Fruit fly (Drosophila melanogaster) whole organism, embryonic: ENCODE results near the gene CG33332.

ENCODE experiments used
- CG10321 ChIP-seq: fragments of 200-800 bp; sonication (Bioruptor generic); IDR thresholded peaks from 2 replicates; pipeline ENCODE4 v1.3.6; 2022; ENCODE audit warnings: missing biosample characterization, missing genetic modification characterization
- CG11456 ChIP-seq: fragments of 200-800 bp; sonication (Bioruptor generic); IDR thresholded peaks from 3 replicates; pipeline ENCODE4 v1.3.6; 2022; ENCODE audit warnings: missing biosample characterization, missing genetic modification characterization
- CG13123 ChIP-seq: fragments of 200-800 bp; sonication (Bioruptor generic); optimal IDR thresholded peaks from 2 replicates; lab custom pipeline; 2016; ENCODE audit warnings: missing biosample characterization, missing genetic modification characterization
- CG1647 ChIP-seq: fragments of 200-800 bp; sonication (Bioruptor generic); optimal IDR thresholded peaks from 3 replicates; lab custom pipeline; 2016; ENCODE audit warnings: missing biosample characterization, missing genetic modification characterization
- CG17186 ChIP-seq: fragments of 200-800 bp; sonication (Bioruptor generic); optimal IDR thresholded peaks from 3 replicates; lab custom pipeline; 2017; ENCODE audit warnings: missing biosample characterization, missing genetic modification reagents, missing genetic modification characterization
- CG17612 ChIP-seq: fragments of 200-800 bp; sonication (Bioruptor generic); IDR thresholded peaks from 2 replicates; pipeline ENCODE4 v1.3.6; 2022; ENCODE audit warnings: missing biosample characterization, missing genetic modification characterization
- CG17802 ChIP-seq: fragments of 200-800 bp; sonication (Bioruptor generic); optimal IDR thresholded peaks from 2 replicates; lab custom pipeline; 2018; ENCODE audit warnings: missing biosample characterization, mild to moderate bottlenecking, missing genetic modification characterization, moderate library complexity
- CG3995 ChIP-seq: fragments of 200-800 bp; sonication (Bioruptor generic); optimal IDR thresholded peaks from 3 replicates; lab custom pipeline; 2016; ENCODE audit warnings: missing biosample characterization, missing genetic modification characterization
- CG42726 ChIP-seq: fragments of 200-800 bp; sonication (Bioruptor generic); IDR thresholded peaks from 2 replicates; pipeline ENCODE4 v1.3.6; 2022; ENCODE audit warnings: missing biosample characterization, missing genetic modification characterization; ENCODE audit not compliant: partially characterized antibody
- CG6813 ChIP-seq: fragments of 200-800 bp; sonication (Bioruptor generic); optimal IDR thresholded peaks from 2 replicates; lab custom pipeline; 2017; ENCODE audit warnings: missing biosample characterization, missing genetic modification characterization, mild to moderate bottlenecking, moderate library complexity, missing genetic modification reagents
- CG7987 ChIP-seq: fragments of 200-800 bp; sonication (Bioruptor generic); optimal IDR thresholded peaks from 2 replicates; lab custom pipeline; 2018; ENCODE audit warnings: missing biosample characterization, mild to moderate bottlenecking, missing genetic modification characterization, moderate library complexity
- CG8388 ChIP-seq: fragments of 200-800 bp; sonication (Bioruptor generic); optimal IDR thresholded peaks from 2 replicates; lab custom pipeline; 2019; ENCODE audit warnings: missing biosample characterization, mild to moderate bottlenecking, missing genetic modification characterization, moderate library complexity
- CG8924 ChIP-seq: fragments of 200-800 bp; optimal IDR thresholded peaks from 3 replicates; lab custom pipeline; 2019; ENCODE audit warnings: missing biosample characterization, mild to moderate bottlenecking, missing genetic modification characterization, moderate library complexity
- CG9437 ChIP-seq: fragments of 200-800 bp; sonication (Bioruptor generic); optimal IDR thresholded peaks from 2 replicates; lab custom pipeline; 2018; ENCODE audit warnings: missing biosample characterization, mild to moderate bottlenecking, missing genetic modification characterization
- Dp ChIP-seq: fragments of 200-800 bp; sonication (Bioruptor generic); optimal IDR thresholded peaks from 2 replicates; lab custom pipeline; 2018; ENCODE audit warnings: missing biosample characterization, mild to moderate bottlenecking, missing genetic modification characterization, moderate library complexity
- E2f1 ChIP-seq: fragments of 200-800 bp; sonication (Bioruptor generic); IDR thresholded peaks from 2 replicates; pipeline ENCODE4 v1.3.6; 2022; ENCODE audit warnings: missing biosample characterization, missing genetic modification characterization
- Elba2 ChIP-seq: fragments of 200-800 bp; sonication (Bioruptor generic); optimal IDR thresholded peaks from 3 replicates; lab custom pipeline; 2016; ENCODE audit warnings: missing biosample characterization, missing genetic modification characterization
- Fer2 ChIP-seq: fragments of 200-800 bp; sonication (Bioruptor generic); optimal IDR thresholded peaks from 2 replicates; lab custom pipeline; 2018; ENCODE audit warnings: missing biosample characterization, mild to moderate bottlenecking, missing genetic modification characterization, moderate library complexity
- HLHmδ ChIP-seq: fragments of 200-800 bp; sonication (Bioruptor generic); optimal IDR thresholded peaks from 2 replicates; lab custom pipeline; 2018; ENCODE audit warnings: missing biosample characterization, mild to moderate bottlenecking, missing genetic modification characterization, moderate library complexity
- Hr51 ChIP-seq, 2 experiments: fragments of 200-800 bp; sonication (Bioruptor generic); optimal IDR thresholded peaks; 2 replicates in 1 of 2; 3 replicates in 1 of 2; lab custom pipeline; 2016 to 2018; ENCODE audit warnings: missing biosample characterization in 2 of 2, missing genetic modification characterization in 2 of 2, mild to moderate bottlenecking in 1 of 2, moderate library complexity in 1 of 2
- NC2α ChIP-seq: fragments of 200-800 bp; sonication (Bioruptor generic); optimal IDR thresholded peaks from 2 replicates; lab custom pipeline; 2016; ENCODE audit warnings: missing biosample characterization, missing genetic modification characterization
- Optix ChIP-seq: fragments of 200-800 bp; sonication (Bioruptor generic); IDR thresholded peaks from 3 replicates; pipeline ENCODE4 v1.3.6; 2022; ENCODE audit warnings: missing biosample characterization, missing genetic modification characterization
- Ravus ChIP-seq: fragments of 200-800 bp; sonication (Bioruptor generic); IDR thresholded peaks from 2 replicates; pipeline ENCODE4 v1.3.6; 2022; ENCODE audit warnings: missing biosample characterization, missing genetic modification characterization
- Sox100B ChIP-seq: fragments of 200-800 bp; sonication (Bioruptor generic); optimal IDR thresholded peaks from 3 replicates; lab custom pipeline; 2018; ENCODE audit warnings: missing biosample characterization, mild to moderate bottlenecking, missing genetic modification characterization
- Ssrp ChIP-seq: fragments of 200-800 bp; sonication (Bioruptor generic); optimal IDR thresholded peaks from 2 replicates; lab custom pipeline; 2018; ENCODE audit warnings: missing biosample characterization, mild to moderate bottlenecking, missing genetic modification characterization, moderate library complexity
- ara ChIP-seq: fragments of 200-800 bp; sonication (Bioruptor generic); IDR thresholded peaks from 2 replicates; pipeline ENCODE4 v1.3.6; 2022; ENCODE audit warnings: missing biosample characterization, missing genetic modification characterization
- caup ChIP-seq: fragments of 200-800 bp; sonication (Bioruptor generic); optimal IDR thresholded peaks from 3 replicates; lab custom pipeline; 2017; ENCODE audit warnings: missing biosample characterization, mild to moderate bottlenecking, missing genetic modification characterization, moderate library complexity; ENCODE audit not compliant: severe bottlenecking
- cwo ChIP-seq: fragments of 200-800 bp; sonication (Bioruptor generic); optimal IDR thresholded peaks from 3 replicates; lab custom pipeline; 2017; ENCODE audit warnings: missing biosample characterization, missing genetic modification characterization, mild to moderate bottlenecking, moderate library complexity, missing genetic modification reagents
- exex ChIP-seq: fragments of 200-800 bp; sonication (Bioruptor generic); optimal IDR thresholded peaks from 4 replicates; lab custom pipeline; 2018; ENCODE audit warnings: missing biosample characterization, mild to moderate bottlenecking, missing genetic modification characterization, moderate library complexity
- fd96Cb ChIP-seq: fragments of 200-800 bp; sonication (Bioruptor generic); optimal IDR thresholded peaks from 2 replicates; lab custom pipeline; 2018; ENCODE audit warnings: missing biosample characterization, mild to moderate bottlenecking, missing genetic modification characterization, moderate library complexity
- gsb-n ChIP-seq: fragments of 200-800 bp; sonication (Bioruptor generic); optimal IDR thresholded peaks from 3 replicates; lab custom pipeline; 2018; ENCODE audit warnings: missing biosample characterization, mild to moderate bottlenecking, missing genetic modification characterization
- hbn ChIP-seq: fragments of 200-800 bp; sonication (Bioruptor generic); IDR thresholded peaks from 2 replicates; pipeline ENCODE4 v1.3.6; 2022; ENCODE audit warnings: missing biosample characterization, missing genetic modification characterization; ENCODE audit not compliant: partially characterized antibody
- jumu ChIP-seq: fragments of 200-800 bp; sonication (Bioruptor generic); optimal IDR thresholded peaks from 3 replicates; lab custom pipeline; 2016; ENCODE audit warnings: missing biosample characterization, missing genetic modification characterization
- org-1 ChIP-seq: fragments of 200-800 bp; sonication (Bioruptor generic); optimal IDR thresholded peaks from 2 replicates; lab custom pipeline; 2017; ENCODE audit warnings: missing biosample characterization, missing genetic modification characterization
- pan ChIP-seq, 4 experiments: fragments of >200 bp in 3 of 4; fragments of 200-800 bp in 1 of 4; sonication (Bioruptor generic) in 1 of 4; optimal IDR thresholded peaks in 3 of 4; IDR thresholded peaks in 1 of 4; 2 replicates each; pipeline versions ENCODE4 v1.3.6 to Lab custom; 2017 to 2022; ENCODE audit warnings: missing biosample characterization in 2 of 4, missing genetic modification characterization in 2 of 4, mixed read lengths in 1 of 4
- phol ChIP-seq: fragments of 200-800 bp; sonication (Bioruptor generic); optimal IDR thresholded peaks from 3 replicates; lab custom pipeline; 2018; ENCODE audit warnings: missing biosample characterization, mild to moderate bottlenecking, missing genetic modification characterization, moderate library complexity
- pita ChIP-seq: fragments of 200-800 bp; sonication (Bioruptor generic); optimal IDR thresholded peaks from 2 replicates; lab custom pipeline; 2017; ENCODE audit warnings: missing biosample characterization, mild to moderate bottlenecking, missing genetic modification characterization
- psq ChIP-seq: fragments of 200-800 bp; sonication (Bioruptor generic); optimal IDR thresholded peaks from 2 replicates; lab custom pipeline; 2017; ENCODE audit warnings: missing biosample characterization, missing genetic modification characterization
- repo ChIP-seq: fragments of 200-800 bp; sonication (Bioruptor generic); optimal IDR thresholded peaks from 2 replicates; lab custom pipeline; 2016; ENCODE audit warnings: missing biosample characterization, missing genetic modification characterization
- run ChIP-seq: fragments of 200-800 bp; sonication (Bioruptor generic); optimal IDR thresholded peaks from 3 replicates; lab custom pipeline; 2018; ENCODE audit warnings: missing biosample characterization, mild to moderate bottlenecking, missing genetic modification characterization
- sens ChIP-seq: fragments of 200-800 bp; sonication (Bioruptor generic); peaks from one replicate; lab custom pipeline; 2016; ENCODE audit warnings: missing biosample characterization, missing genetic modification characterization
- tin ChIP-seq: fragments of 200-800 bp; sonication (Bioruptor generic); optimal IDR thresholded peaks from 3 replicates; lab custom pipeline; 2016; ENCODE audit warnings: missing biosample characterization, missing genetic modification characterization
- tll ChIP-seq, 2 experiments: fragments of 200-800 bp in 1 of 2; fragments of >200 bp in 1 of 2; sonication (Bioruptor generic) in 1 of 2; optimal IDR thresholded peaks; 2 replicates each; lab custom pipeline; 2017 to 2019; ENCODE audit warnings: missing biosample characterization in 2 of 2, missing genetic modification characterization in 2 of 2, mild to moderate bottlenecking in 1 of 2, moderate library complexity in 1 of 2
- ttk ChIP-seq: fragments of 200-800 bp; sonication (Bioruptor generic); IDR thresholded peaks from 2 replicates; pipeline ENCODE4 v2.1.2; 2022; ENCODE audit warnings: missing biosample characterization, missing genetic modification characterization
- vfl ChIP-seq: fragments of 200-800 bp; sonication (Bioruptor generic); optimal IDR thresholded peaks from 2 replicates; lab custom pipeline; 2016; ENCODE audit warnings: missing biosample characterization, missing genetic modification characterization

The CG33332 gene

dm6 chr3R:14898280-14898756 is 12.1 kb downstream of the CG33332 start, which contains the start of the genes Nup93-2 and CG3817 (continued):
- TF ChIP-seq HLHmδ (no peak), Ravus (no peak), tin (GFP tag; lab: Kevin White, UChicago) (peak; percentile 45), CG6813 (peak; percentile 58), psq (GFP tag; lab: Kevin White, UChicago) (no peak), vfl (peak; percentile 44), ara (GFP tag; lab: Robert Waterston, UW) (0 out of 2 replicates have a peak, but pooled peaks have one; percentile 50), CG9437 (GFP tag; lab: Kevin White, UChicago) (peak; percentile 34), fd96Cb (tag; lab: Kevin White, UChicago) (peak; percentile 28)

dm6 chr3R:14900177-14900576 is 13.9 kb downstream of the CG33332 start, which contains the start of gene VhaPPA1-2:
Gene VhaPPA1-2 (minus strand): TSS chr3R:14900277.
- TF ChIP-seq CG17802 (no peak), Fer2 (tag; lab: Kevin White, UChicago) (no peak), ttk (GFP tag; lab: Robert Waterston, UW) (no peak), Ssrp (no peak), gsb-n (tag; lab: Kevin White, UChicago) (no peak), CG3995 (no peak), Hr51 (GFP tag; optimal IDR thresholded peaks at IDR 0.05; lab: Kevin White, UChicago) (no peak), org-1 (GFP tag; lab: Kevin White, UChicago) (no peak), CG11456 (GFP tag; lab: Robert Waterston, UW) (no peak), exex (tag; lab: Kevin White, UChicago) (no peak), hbn (GFP tag; lab: Robert Waterston, UW) (no peak)

dm6 chr3R:14901408-14902352 is 15.4 kb downstream of the CG33332 start, which contains the start of gene RpS5b:
Gene RpS5b (minus strand): TSS chr3R:14901563.
- peak; percentile 65 for TF ChIP-seq sens
- TF ChIP-seq Dp, result peak; percentile 84
- TF ChIP-seq CG17612 (GFP tag; lab: Robert Waterston, UW), result no peak
- no peak for TF ChIP-seq CG8924 (tag; lab: Kevin White, UChicago)
- no peak for TF ChIP-seq Optix (GFP tag; lab: Robert Waterston, UW)
- peak; percentile 75 for TF ChIP-seq phol
- TF ChIP-seq Elba2 (GFP tag; lab: Kevin White, UChicago), result no peak
- no peak for TF ChIP-seq NC2α (GFP tag; lab: Kevin White, UChicago)
- no peak for TF ChIP-seq repo
- no peak for TF ChIP-seq CG10321 (GFP tag; lab: Robert Waterston, UW)
- TF ChIP-seq CG13123 (GFP tag; lab: Kevin White, UChicago), result no peak
- no peak for TF ChIP-seq CG17186 (GFP tag; lab: Kevin White, UChicago)
- TF ChIP-seq CG1647 (GFP tag; lab: Kevin White, UChicago), result no peak
- no peak for TF ChIP-seq Sox100B (GFP tag; lab: Kevin White, UChicago)
- no peak for TF ChIP-seq caup
- no peak for TF ChIP-seq CG8388 (GFP tag; lab: Kevin White, UChicago)
- no peak for TF ChIP-seq run (tag; lab: Kevin White, UChicago)
- TF ChIP-seq E2f1 (GFP tag; lab: Robert Waterston, UW), result no peak
- no peak for TF ChIP-seq CG42726 (GFP tag; lab: Robert Waterston, UW)
- TF ChIP-seq CG7987 (GFP tag; lab: Kevin White, UChicago), result no peak
- TF ChIP-seq cwo, result peak; percentile 32
- no peak for TF ChIP-seq tll (GFP tag; optimal IDR thresholded peaks at IDR 0.05; lab: Kevin White, UChicago)
- TF ChIP-seq pita (GFP tag; lab: Kevin White, UChicago), result no peak
- TF ChIP-seq pan (optimal IDR thresholded peaks at IDR 0.05; lab: Kevin White, UChicago), result no peak
- no peak for TF ChIP-seq pan (GFP tag; optimal IDR thresholded peaks at IDR 0.05 in 1 of 2, IDR thresholded peaks at IDR 0.05 in 1 of 2)
- no peak for TF ChIP-seq jumu (GFP tag; lab: Kevin White, UChicago)
